Worm (Caenorhabditis elegans): ENCODE data around the gene xtr-2.

DNA sequence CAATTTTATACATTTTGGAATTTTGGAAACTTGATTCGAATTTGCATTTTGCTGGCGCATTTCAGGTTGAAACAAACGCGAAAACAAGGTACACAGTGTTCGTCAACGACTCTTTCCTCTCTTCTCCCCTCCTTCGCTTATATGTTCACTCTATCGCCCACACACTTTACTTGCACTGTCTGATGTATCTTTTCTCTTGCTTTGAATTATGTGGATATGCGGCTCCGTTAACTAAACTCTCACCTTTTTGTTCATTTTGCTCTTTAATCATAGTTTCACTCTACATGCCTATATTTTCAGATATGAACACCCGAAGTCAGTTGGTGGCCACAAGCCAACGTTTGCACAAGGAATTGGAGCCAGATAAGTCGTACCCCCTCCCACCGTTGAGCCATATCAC lies 21.1 kb upstream of the xtr-2 start, which contains the start of gene W06D11.1:
- TF ChIP-seq nhr-179 (tag; optimal IDR thresholded peaks at IDR 0.05) (no peak), unc-62 (GFP tag; optimal IDR thresholded peaks at IDR 0.05) (no peak), madf-3 (GFP tag; IDR thresholded peaks at IDR 0.05) (no peak)

Measured in whole organism, young adult.